Worm (Caenorhabditis elegans) whole organism, L2 larva: ENCODE data around the gene sru-28.

Experiments
- C34F6.9 ChIP-seq: fragments of 150-350 bp; optimal IDR thresholded peaks from 2 replicates; lab custom pipeline; 2014; ENCODE audit warnings: missing biosample characterization, missing genetic modification characterization
- F13H6.1 ChIP-seq: sonication (generic microtip); optimal IDR thresholded peaks from 2 replicates; lab custom pipeline; 2016; ENCODE audit warnings: missing genetic modification characterization, missing compliant biosample characterization
- ama-1 ChIP-seq: fragments of 150-350 bp; optimal IDR thresholded peaks from 2 replicates; lab custom pipeline; 2018; ENCODE audit warnings: inconsistent platforms
- blmp-1 ChIP-seq: sonication (generic microtip); optimal IDR thresholded peaks from 2 replicates; lab custom pipeline; 2017; ENCODE audit warnings: missing genetic modification characterization, mild to moderate bottlenecking, missing compliant biosample characterization, antibody characterized with exemption, moderate library complexity; ENCODE audit not compliant: insufficient read depth
- ceh-16 ChIP-seq: fragments of 150-350 bp; optimal IDR thresholded peaks from 2 replicates; lab custom pipeline; 2014; ENCODE audit warnings: missing biosample characterization, missing genetic modification characterization
- ceh-82 ChIP-seq: fragments of 150-350 bp; optimal IDR thresholded peaks from 2 replicates; lab custom pipeline; 2014; ENCODE audit warnings: missing biosample characterization, missing genetic modification characterization
- dmd-4 ChIP-seq: sonication (generic microtip); optimal IDR thresholded peaks from 2 replicates; lab custom pipeline; 2017; ENCODE audit warnings: missing biosample characterization, missing genetic modification characterization
- egl-27 ChIP-seq: sonication (generic microtip); optimal IDR thresholded peaks from 3 replicates; lab custom pipeline; 2017; ENCODE audit warnings: missing biosample characterization, missing genetic modification reagents, missing genetic modification characterization
- elt-1 ChIP-seq: fragments of 150-350 bp; optimal IDR thresholded peaks from 2 replicates; lab custom pipeline; 2014; ENCODE audit warnings: missing biosample characterization, missing genetic modification characterization
- elt-3 ChIP-seq: sonication (generic microtip); optimal IDR thresholded peaks from 2 replicates; lab custom pipeline; 2017; ENCODE audit warnings: missing biosample characterization, missing genetic modification characterization
- fos-1 ChIP-seq: fragments of 150-350 bp; optimal IDR thresholded peaks from 2 replicates; lab custom pipeline; 2014; ENCODE audit warnings: missing biosample characterization, missing genetic modification characterization
- gmeb-1 ChIP-seq: fragments of 150-350 bp; optimal IDR thresholded peaks from 2 replicates; lab custom pipeline; 2014; ENCODE audit warnings: missing biosample characterization, missing genetic modification characterization
- lin-11 ChIP-seq: fragments of 150-350 bp; sonication (generic microtip); optimal IDR thresholded peaks from 2 replicates; lab custom pipeline; 2014; ENCODE audit warnings: missing biosample characterization, missing genetic modification characterization, inconsistent platforms, mixed read lengths
- lin-13 ChIP-seq: fragments of 150-350 bp; optimal IDR thresholded peaks from 2 replicates; lab custom pipeline; 2014; ENCODE audit warnings: missing biosample characterization, missing genetic modification reagents, missing genetic modification characterization
- lin-39 ChIP-seq: fragments of 150-350 bp; optimal IDR thresholded peaks from 2 replicates; lab custom pipeline; 2014; ENCODE audit warnings: missing biosample characterization, missing genetic modification reagents, missing genetic modification characterization
- lsy-2 ChIP-seq, 2 experiments: fragments of 150-350 bp in 1 of 2; sonication (generic microtip) in 1 of 2; optimal IDR thresholded peaks; 2 replicates each; lab custom pipeline; 2014 to 2017; ENCODE audit warnings: missing biosample characterization in 2 of 2, missing genetic modification characterization in 2 of 2
- mab-5 ChIP-seq: fragments of 150-350 bp; optimal IDR thresholded peaks from 2 replicates; lab custom pipeline; 2014; ENCODE audit warnings: missing biosample characterization, missing genetic modification characterization
- mbf-1 ChIP-seq: sonication (generic microtip); optimal IDR thresholded peaks from 2 replicates; lab custom pipeline; 2017; ENCODE audit warnings: missing biosample characterization, missing genetic modification characterization
- mdl-1 ChIP-seq, 2 experiments: fragments of 150-350 bp in 1 of 2; sonication (generic microtip) in 1 of 2; optimal IDR thresholded peaks; 2 replicates each; lab custom pipeline; 2017; ENCODE audit warnings: missing biosample characterization in 2 of 2, missing genetic modification characterization in 2 of 2
- nhr-10 ChIP-seq: sonication (generic microtip); optimal IDR thresholded peaks from 2 replicates; lab custom pipeline; 2017; ENCODE audit warnings: missing biosample characterization, missing genetic modification characterization
- nhr-12 ChIP-seq: fragments of 150-350 bp; optimal IDR thresholded peaks from 2 replicates; lab custom pipeline; 2014; ENCODE audit warnings: missing biosample characterization, missing genetic modification characterization
- nhr-129 ChIP-seq: fragments of 150-350 bp; optimal IDR thresholded peaks from 2 replicates; lab custom pipeline; 2014; ENCODE audit warnings: missing biosample characterization, missing genetic modification characterization
- nhr-23 ChIP-seq: fragments of 150-350 bp; optimal IDR thresholded peaks from 2 replicates; lab custom pipeline; 2014; ENCODE audit warnings: missing biosample characterization, missing genetic modification reagents, missing genetic modification characterization
- nhr-237 ChIP-seq: fragments of 150-350 bp; optimal IDR thresholded peaks from 2 replicates; lab custom pipeline; 2014; ENCODE audit warnings: missing biosample characterization, missing genetic modification characterization
- nhr-25 ChIP-seq: fragments of 150-350 bp; sonication (generic microtip); optimal IDR thresholded peaks from 3 replicates; lab custom pipeline; 2014; ENCODE audit warnings: missing biosample characterization, missing genetic modification characterization
- nhr-6 ChIP-seq: fragments of 150-350 bp; optimal IDR thresholded peaks from 2 replicates; lab custom pipeline; 2014; ENCODE audit warnings: missing biosample characterization, missing genetic modification characterization
- nhr-77 ChIP-seq: fragments of 150-350 bp; optimal IDR thresholded peaks from 2 replicates; lab custom pipeline; 2014; ENCODE audit warnings: missing biosample characterization, missing genetic modification characterization
- peb-1 ChIP-seq: fragments of 150-350 bp; optimal IDR thresholded peaks from 2 replicates; lab custom pipeline; 2014; ENCODE audit warnings: missing biosample characterization, missing genetic modification characterization
- sem-4 ChIP-seq: fragments of 150-350 bp; optimal IDR thresholded peaks from 2 replicates; lab custom pipeline; 2014; ENCODE audit warnings: missing biosample characterization, missing genetic modification reagents, missing genetic modification characterization
- skn-1 ChIP-seq: sonication (generic microtip); optimal IDR thresholded peaks from 2 replicates; lab custom pipeline; 2017; ENCODE audit warnings: missing biosample characterization, missing genetic modification characterization
- sma-9 ChIP-seq, 2 experiments: fragments of 150-350 bp in 1 of 2; sonication (generic microtip) in 1 of 2; optimal IDR thresholded peaks; 2 replicates each; lab custom pipeline; 2014 to 2016; ENCODE audit warnings: missing genetic modification characterization in 2 of 2, mild to moderate bottlenecking in 1 of 2, missing biosample characterization in 1 of 2, missing compliant biosample characterization in 1 of 2, missing genetic modification reagents in 1 of 2, moderate library complexity in 1 of 2
- snpc-4 ChIP-seq: fragments of 150-350 bp; optimal IDR thresholded peaks from 2 replicates; lab custom pipeline; 2014; ENCODE audit warnings: missing biosample characterization, missing genetic modification characterization
- unc-39 ChIP-seq: fragments of 150-350 bp; optimal IDR thresholded peaks from 2 replicates; lab custom pipeline; 2014; ENCODE audit warnings: missing biosample characterization, missing genetic modification characterization
- unc-55 ChIP-seq: fragments of 150-350 bp; sonication (generic microtip); optimal IDR thresholded peaks from 3 replicates; lab custom pipeline; 2014; ENCODE audit warnings: missing biosample characterization, missing genetic modification reagents, missing genetic modification characterization
- unc-62 ChIP-seq: fragments of 150-350 bp; optimal IDR thresholded peaks from 2 replicates; lab custom pipeline; 2014; ENCODE audit warnings: missing biosample characterization, missing genetic modification reagents, missing genetic modification characterization
- zag-1 ChIP-seq: fragments of 150-350 bp; optimal IDR thresholded peaks from 2 replicates; lab custom pipeline; 2014; ENCODE audit warnings: missing biosample characterization, missing genetic modification characterization
- ztf-1 ChIP-seq: fragments of 200-800 bp; sonication (Bioruptor generic); conservative IDR thresholded peaks from 2 replicates; pipeline ENCODE4 v1.3.6; 2022; ENCODE audit warnings: missing genetic modification characterization, missing compliant biosample characterization
- ztf-11 ChIP-seq: sonication (generic microtip); optimal IDR thresholded peaks from 2 replicates; lab custom pipeline; 2017; ENCODE audit warnings: missing biosample characterization, missing genetic modification characterization
- ztf-4 ChIP-seq: fragments of 150-350 bp; optimal IDR thresholded peaks from 2 replicates; lab custom pipeline; 2014; ENCODE audit warnings: missing biosample characterization, missing genetic modification characterization

Gene sru-28

DNA sequence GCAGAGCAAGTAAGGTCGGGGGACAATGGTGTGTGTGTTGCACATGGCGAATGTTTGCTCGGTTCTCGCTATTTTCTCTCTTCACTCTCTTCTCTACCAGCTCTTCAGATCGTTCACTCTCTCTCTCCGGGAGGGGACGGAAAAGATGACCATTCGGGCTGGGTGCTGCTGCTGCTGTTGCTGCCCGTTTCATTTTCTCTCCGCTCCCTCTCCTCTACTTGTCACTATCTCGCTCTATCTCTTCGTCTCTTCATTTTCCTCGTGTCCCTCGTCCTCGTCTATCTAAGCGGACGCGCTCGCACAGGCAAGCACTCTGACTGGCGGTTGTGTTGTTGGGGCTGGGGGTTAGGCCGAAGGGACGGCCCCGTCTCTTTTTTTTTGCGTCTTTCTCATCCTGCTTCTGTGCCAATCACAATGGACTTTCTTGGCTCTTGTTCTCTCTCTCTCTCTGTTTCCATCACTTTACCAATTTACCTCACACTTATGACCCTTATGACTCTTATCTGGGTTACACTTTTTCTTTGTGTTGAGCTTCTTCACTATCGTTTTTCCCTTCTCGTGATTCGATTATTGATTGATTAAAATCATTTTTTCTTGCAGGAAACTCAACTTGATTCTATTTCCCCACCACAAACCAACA, 31.5 kb upstream of the sru-28 start, which contains the start of the genes F53E2.2 and unc-60 (continued):
- TF ChIP-seq lin-13 (GFP tag; lab: Kevin White, UChicago) (no peak), C34F6.9 (peak; percentile 83), nhr-237 (tag; lab: Kevin White, UChicago) (no peak), mab-5 (tag; lab: Kevin White, UChicago) (peak; percentile 39), sem-4 (peak; percentile 35), snpc-4 (tag; lab: Kevin White, UChicago) (no peak), lin-39 (tag; lab: Kevin White, UChicago) (no peak), nhr-12 (tag; lab: Kevin White, UChicago) (no peak), dmd-4 (tag; lab: Kevin White, UChicago) (no peak), fos-1 (tag; lab: Kevin White, UChicago) (peak; percentile 36), ztf-1 (no peak)

DNA sequence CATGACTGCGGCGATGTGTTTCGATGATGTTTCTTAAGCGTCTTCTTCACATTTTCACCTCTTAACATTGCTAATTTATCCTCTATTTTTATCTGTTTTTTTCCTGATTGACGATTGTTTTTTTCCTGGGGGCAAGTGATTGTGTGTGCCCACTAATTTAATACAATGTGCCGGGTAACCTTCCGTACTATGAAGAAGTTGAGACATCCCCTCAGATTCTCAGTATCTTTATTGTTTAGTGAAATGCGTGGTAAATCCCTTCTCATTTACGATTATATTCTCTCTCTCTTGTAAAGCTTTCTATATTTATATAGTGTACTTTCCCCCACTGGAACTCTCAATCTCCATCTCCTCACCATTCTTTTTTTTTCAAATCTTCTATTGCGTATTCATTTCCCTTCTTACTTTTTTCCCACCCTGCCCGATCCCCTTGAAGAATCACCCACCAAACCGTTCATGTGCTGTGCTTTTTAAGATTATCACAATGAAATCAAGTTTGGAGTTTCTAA, 29.8 kb upstream of the sru-28 start:
- no peak for TF ChIP-seq gmeb-1 (tag; lab: Kevin White, UChicago)
- no peak for TF ChIP-seq lsy-2 (tag; optimal IDR thresholded peaks at IDR 0.05; lab: Kevin White, UChicago)
- no peak for TF ChIP-seq nhr-6 (tag; lab: Kevin White, UChicago)
- no peak for TF ChIP-seq nhr-129 (tag; lab: Kevin White, UChicago)
- TF ChIP-seq unc-62 (GFP tag; lab: Kevin White, UChicago): no peak
- TF ChIP-seq ztf-4: no peak
- TF ChIP-seq nhr-10 (tag; lab: Kevin White, UChicago): no peak
- no peak for TF ChIP-seq nhr-77 (tag; lab: Kevin White, UChicago)
- no peak for TF ChIP-seq zag-1 (tag; lab: Kevin White, UChicago)
- TF ChIP-seq unc-55 (GFP tag; lab: Kevin White, UChicago): no peak
- no peak for TF ChIP-seq lin-39 (tag; lab: Kevin White, UChicago)
- TF ChIP-seq egl-27: no peak
- TF ChIP-seq skn-1: no peak
- TF ChIP-seq, all 48 proteins: peak for 0

DNA sequence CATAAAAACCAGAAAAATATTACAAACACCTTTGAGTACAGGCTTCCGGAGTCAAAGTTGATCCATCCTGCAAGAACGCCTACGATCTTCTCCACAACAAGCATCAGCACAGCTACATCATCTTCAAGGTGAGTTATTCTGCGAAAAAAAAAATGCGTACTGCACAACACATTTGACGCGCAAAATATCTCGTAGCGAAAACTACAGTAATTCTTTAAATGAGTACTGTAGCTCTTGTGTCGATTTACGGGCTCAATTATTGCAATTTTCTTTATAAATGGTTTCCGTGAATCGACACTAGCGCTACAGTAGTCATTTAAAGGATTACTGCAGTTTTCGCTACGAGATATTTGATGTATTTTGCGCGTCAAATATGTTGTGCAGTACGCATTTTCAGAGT, 29.3 kb upstream of the sru-28 start:
- TF ChIP-seq blmp-1 (tag; lab: Kevin White, UChicago) (no peak), dmd-4 (tag; lab: Kevin White, UChicago) (no peak), nhr-25 (tag; lab: Kevin White, UChicago) (no peak), mdl-1 (tag; optimal IDR thresholded peaks at IDR 0.05; lab: Kevin White, UChicago) (no peak), ama-1 (lab: Kevin White, UChicago) (no peak), unc-62 (GFP tag; lab: Kevin White, UChicago) (no peak), ceh-16 (no peak), sma-9 (GFP tag; optimal IDR thresholded peaks at IDR 0.05; lab: Kevin White, UChicago) (no peak), sma-9 (tag; optimal IDR thresholded peaks at IDR 0.05; lab: Kevin White, UChicago) (no peak), mab-5 (tag; lab: Kevin White, UChicago) (no peak), nhr-77 (tag; lab: Kevin White, UChicago) (no peak), F13H6.1 (tag; lab: Kevin White, UChicago) (no peak), elt-3 (tag; lab: Kevin White, UChicago) (no peak), nhr-6 (tag; lab: Kevin White, UChicago) (no peak)

DNA sequence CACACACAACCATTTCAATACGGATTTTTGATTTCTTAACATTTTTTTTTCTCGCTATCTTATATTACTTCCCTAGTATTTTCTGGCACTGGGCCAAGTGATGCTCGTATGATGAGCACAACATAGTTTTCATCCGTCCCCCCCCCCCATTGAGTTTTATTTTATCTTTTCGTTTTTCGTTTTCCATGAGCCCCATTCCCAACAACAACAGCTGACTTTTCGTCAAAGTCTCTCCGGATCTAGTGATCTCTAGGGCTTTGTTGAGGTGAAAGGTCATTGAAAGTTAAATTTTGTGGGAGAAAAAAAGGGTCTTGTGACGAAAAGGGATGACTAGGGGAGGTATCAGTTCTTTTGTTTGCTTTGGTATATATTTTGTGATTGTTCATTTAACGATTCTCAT, 25.3 kb upstream of the sru-28 start:
- TF ChIP-seq sma-9 (GFP tag; optimal IDR thresholded peaks at IDR 0.05; lab: Kevin White, UChicago): peak; percentile 6
- no peak for TF ChIP-seq sma-9 (tag; optimal IDR thresholded peaks at IDR 0.05; lab: Kevin White, UChicago)
- TF ChIP-seq nhr-10 (tag; lab: Kevin White, UChicago): no peak
- TF ChIP-seq F13H6.1 (tag; lab: Kevin White, UChicago): peak; percentile 58
- no peak for TF ChIP-seq nhr-237 (tag; lab: Kevin White, UChicago)
- no peak for TF ChIP-seq nhr-25 (tag; lab: Kevin White, UChicago)
- TF ChIP-seq elt-1 (tag; lab: Kevin White, UChicago): no peak
- peak; percentile 58 for TF ChIP-seq nhr-129 (tag; lab: Kevin White, UChicago)

- TF ChIP-seq nhr-6 (tag; lab: Kevin White, UChicago) (no peak), skn-1 (no peak), lin-13 (GFP tag; lab: Kevin White, UChicago) (no peak), nhr-23 (no peak), nhr-237 (tag; lab: Kevin White, UChicago) (no peak), fos-1 (tag; lab: Kevin White, UChicago) (no peak), peb-1 (tag; lab: Kevin White, UChicago) (no peak), unc-39 (no peak), unc-62 (GFP tag; lab: Kevin White, UChicago) (no peak), lin-39 (tag; lab: Kevin White, UChicago) (no peak), ztf-11 (no peak), ceh-82 (no peak), mbf-1 (tag; lab: Kevin White, UChicago) (no peak), C34F6.9 (no peak), lin-11 (no peak)
Observed at ce11 chrV:1481742-1482141, 24.4 kb upstream of the sru-28 start, which contains the start of gene C38C3.4. TSS of gene C38C3.4 (plus strand) at chrV:1482042.
